Fruit fly (Drosophila melanogaster): Measurements from ENCODE around the gene Rab7.

Gene Rab7

dm6 chr3R:23964913-23965718 is 27.7 kb upstream of the Rab7 start:
- TF ChIP-seq HLH106 (tag; optimal IDR thresholded peaks at IDR 0.05), result no peak
- no peak for TF ChIP-seq Myc (optimal IDR thresholded peaks at IDR 0.05)
- no peak for TF ChIP-seq CG9705 (GFP tag; optimal IDR thresholded peaks at IDR 0.05)
- TF ChIP-seq dmrt93B (GFP tag; optimal IDR thresholded peaks at IDR 0.05), result no peak
- no peak for TF ChIP-seq sage (GFP tag; optimal IDR thresholded peaks at IDR 0.05)
- TF ChIP-seq dl (GFP tag; optimal IDR thresholded peaks at IDR 0.05; ENCODE audit: insufficient read depth in 1 of 2, partially characterized antibody in 2 of 2), result no peak
- TF ChIP-seq lola (GFP tag; optimal IDR thresholded peaks at IDR 0.05), result no peak
- no peak for TF ChIP-seq Jra (GFP tag; optimal IDR thresholded peaks at IDR 0.05)
- no peak for TF ChIP-seq fru (GFP tag; optimal IDR thresholded peaks at IDR 0.05)
- no peak for TF ChIP-seq brk (GFP tag; optimal IDR thresholded peaks at IDR 0.05)

dm6 chr3R:23969449-23969848 is 23.4 kb upstream of the Rab7 start:
- TF ChIP-seq GATAd (GFP tag; optimal IDR thresholded peaks at IDR 0.05), result no peak
- TF ChIP-seq rgr (GFP tag; optimal IDR thresholded peaks at IDR 0.05), result no peak
- no peak for TF ChIP-seq sv (GFP tag; optimal IDR thresholded peaks at IDR 0.05)
- TF ChIP-seq woc (GFP tag; optimal IDR thresholded peaks at IDR 0.05), result no peak
- TF ChIP-seq ey (GFP tag; optimal IDR thresholded peaks at IDR 0.05), result no peak
- TF ChIP-seq h (GFP tag; optimal IDR thresholded peaks at IDR 0.05), result no peak
- no peak for TF ChIP-seq brk (GFP tag; optimal IDR thresholded peaks at IDR 0.05)
- no peak for TF ChIP-seq Hr78 (GFP tag; optimal IDR thresholded peaks at IDR 0.05)
- TF ChIP-seq Rel (GFP tag; optimal IDR thresholded peaks at IDR 0.05), result no peak
- TF ChIP-seq Rel (tag; optimal IDR thresholded peaks at IDR 0.05), result no peak
- TF ChIP-seq Dif (GFP tag; optimal IDR thresholded peaks at IDR 0.05; ENCODE audit: partially characterized antibody), result no peak
- no peak for TF ChIP-seq Jra (GFP tag; optimal IDR thresholded peaks at IDR 0.05)
- TF ChIP-seq Hnf4 (GFP tag; optimal IDR thresholded peaks at IDR 0.05), result no peak

dm6 chr3R:23971208-23971607 is 21.6 kb upstream of the Rab7 start:
- no peak for TF ChIP-seq psq (GFP tag; optimal IDR thresholded peaks at IDR 0.05)

- no peak for TF ChIP-seq foxo (GFP tag; optimal IDR thresholded peaks at IDR 0.05)
- TF ChIP-seq br (GFP tag; optimal IDR thresholded peaks at IDR 0.05), result no peak
- TF ChIP-seq GATAd (GFP tag; optimal IDR thresholded peaks at IDR 0.05), result no peak
- no peak for TF ChIP-seq CrebA (GFP tag; optimal IDR thresholded peaks at IDR 0.05; ENCODE audit: borderline replicate concordance)
- no peak for TF ChIP-seq OdsH (GFP tag; optimal IDR thresholded peaks at IDR 0.05)
- no peak for TF ChIP-seq HLH106 (tag; optimal IDR thresholded peaks at IDR 0.05)
- no peak for TF ChIP-seq dl (GFP tag; optimal IDR thresholded peaks at IDR 0.05; ENCODE audit: insufficient read depth in 1 of 2, partially characterized antibody in 2 of 2)
- no peak for TF ChIP-seq dsf (GFP tag; optimal IDR thresholded peaks at IDR 0.05; ENCODE audit: borderline replicate concordance)
- TF ChIP-seq Dfd (GFP tag; optimal IDR thresholded peaks at IDR 0.05), result no peak
- no peak for TF ChIP-seq Rel (GFP tag; optimal IDR thresholded peaks at IDR 0.05)
- no peak for TF ChIP-seq Rel (tag; optimal IDR thresholded peaks at IDR 0.05)
- no peak for TF ChIP-seq Myc (optimal IDR thresholded peaks at IDR 0.05)
- no peak for TF ChIP-seq lola (GFP tag; optimal IDR thresholded peaks at IDR 0.05)
- TF ChIP-seq sage (GFP tag; optimal IDR thresholded peaks at IDR 0.05), result no peak
- TF ChIP-seq Hr78 (GFP tag; optimal IDR thresholded peaks at IDR 0.05), result no peak
- no peak for TF ChIP-seq usp (GFP tag; optimal IDR thresholded peaks at IDR 0.05)
Observed at dm6 chr3R:23971764-23972163, 21.0 kb upstream of the Rab7 start.

- peak; percentile 93 for TF ChIP-seq Dfd (GFP tag; optimal IDR thresholded peaks at IDR 0.05)
- no peak for TF ChIP-seq h (GFP tag; optimal IDR thresholded peaks at IDR 0.05)
Observed at dm6 chr3R:23981645-23982044, 11.2 kb upstream of the Rab7 start.

- TF ChIP-seq HLH106 (tag; optimal IDR thresholded peaks at IDR 0.05) (peak; percentile 35), GATAd (GFP tag; optimal IDR thresholded peaks at IDR 0.05) (no peak), Hr78 (GFP tag; optimal IDR thresholded peaks at IDR 0.05) (no peak), Hnf4 (GFP tag; optimal IDR thresholded peaks at IDR 0.05) (peak; percentile 88), dmrt93B (GFP tag; optimal IDR thresholded peaks at IDR 0.05) (no peak), N (GFP tag; optimal IDR thresholded peaks at IDR 0.05) (no peak), Sp1 (GFP tag; optimal IDR thresholded peaks at IDR 0.05) (peak; percentile 15), brk (GFP tag; optimal IDR thresholded peaks at IDR 0.05) (no peak), Vsx2 (GFP tag; optimal IDR thresholded peaks at IDR 0.05; ENCODE audit: partially characterized antibody) (peak; percentile 83), CG9705 (GFP tag; optimal IDR thresholded peaks at IDR 0.05) (peak; percentile 47), Jra (GFP tag; optimal IDR thresholded peaks at IDR 0.05) (peak; percentile 77), sv (GFP tag; optimal IDR thresholded peaks at IDR 0.05) (peak; percentile 14), CrebA (GFP tag; optimal IDR thresholded peaks at IDR 0.05; ENCODE audit: borderline replicate concordance) (no peak), tai (GFP tag; optimal IDR thresholded peaks at IDR 0.05) (no peak), foxo (GFP tag; optimal IDR thresholded peaks at IDR 0.05) (peak in 1 of 2 experiments; percentile 73), OdsH (GFP tag; optimal IDR thresholded peaks at IDR 0.05) (peak; percentile 62), woc (GFP tag; optimal IDR thresholded peaks at IDR 0.05) (no peak), Hr83 (GFP tag; optimal IDR thresholded peaks at IDR 0.05; ENCODE audit: poor library complexity, severe bottlenecking) (peak; percentile 97), Abd-B (GFP tag; optimal IDR thresholded peaks at IDR 0.05) (no peak), jim (GFP tag; optimal IDR thresholded peaks at IDR 0.05) (peak; percentile 45), fru (GFP tag; optimal IDR thresholded peaks at IDR 0.05) (peak; percentile 72), h (GFP tag; optimal IDR thresholded peaks at IDR 0.05) (peak; percentile 74), Dfd (GFP tag; optimal IDR thresholded peaks at IDR 0.05) (no peak)
Observed at dm6 chr3R:23986479-23986930, 6.3 kb upstream of the Rab7 start, which contains the start of the genes CG13603 and CG5902. Gene CG13603 (minus strand): TSS chr3R:23986569. Gene CG5902 (plus strand): TSS chr3R:23986642.
